Worm (Caenorhabditis elegans) whole organism, early embryonic: ENCODE results near the gene srd-31.

Experiments used
- B0310.2 ChIP-seq: sonication (generic microtip); optimal IDR thresholded peaks from 2 replicates; lab custom pipeline; 2016; ENCODE audit warnings: mild to moderate bottlenecking, missing genetic modification characterization, missing compliant biosample characterization
- F13C5.2 ChIP-seq: sonication (generic microtip); optimal IDR thresholded peaks from 2 replicates; lab custom pipeline; 2017; ENCODE audit warnings: mild to moderate bottlenecking, missing genetic modification characterization, inconsistent platforms, missing compliant biosample characterization
- aly-1 ChIP-seq: sonication (generic microtip); optimal IDR thresholded peaks from 2 replicates; lab custom pipeline; 2016; ENCODE audit warnings: missing genetic modification characterization, missing compliant biosample characterization
- ama-1 ChIP-seq: fragments of 150-350 bp; optimal IDR thresholded peaks from 2 replicates; lab custom pipeline; 2014
- ceh-13 ChIP-seq: fragments of 200-800 bp; sonication (Bioruptor generic); optimal IDR thresholded peaks from 2 replicates; lab custom pipeline; 2018; ENCODE audit warnings: mild to moderate bottlenecking, missing genetic modification characterization, missing compliant biosample characterization
- ceh-36 ChIP-seq: sonication (generic microtip); optimal IDR thresholded peaks from 2 replicates; lab custom pipeline; 2016; ENCODE audit warnings: missing genetic modification characterization, inconsistent platforms, missing compliant biosample characterization
- ets-7 ChIP-seq: sonication (generic microtip); optimal IDR thresholded peaks from 2 replicates; lab custom pipeline; 2016; ENCODE audit warnings: missing genotype, missing genetic modification characterization, missing compliant biosample characterization
- flt-1 ChIP-seq: fragments of 200-800 bp; sonication (Bioruptor generic); IDR thresholded peaks from 2 replicates; pipeline ENCODE4 v1.3.6; 2022; ENCODE audit warnings: missing genetic modification characterization, missing compliant biosample characterization
- hmbx-1 ChIP-seq: sonication (generic microtip); optimal IDR thresholded peaks from 2 replicates; lab custom pipeline; 2016; ENCODE audit warnings: mild to moderate bottlenecking, missing genetic modification characterization, missing compliant biosample characterization
- hmg-4 ChIP-seq: fragments of 200-800 bp; sonication (Bioruptor generic); optimal IDR thresholded peaks from 2 replicates; lab custom pipeline; 2018; ENCODE audit warnings: mild to moderate bottlenecking, missing genetic modification characterization, missing compliant biosample characterization
- hnd-1 ChIP-seq: sonication (generic microtip); optimal IDR thresholded peaks from 2 replicates; lab custom pipeline; 2016; ENCODE audit warnings: missing genetic modification characterization, missing compliant biosample characterization
- pes-1 ChIP-seq: fragments of 200-800 bp; sonication (Bioruptor generic); IDR thresholded peaks from 2 replicates; pipeline ENCODE4 v1.3.6; 2022; ENCODE audit warnings: missing genetic modification reagents, missing genetic modification characterization, missing compliant biosample characterization
- scrt-1 ChIP-seq: fragments of 200-800 bp; sonication (Bioruptor generic); IDR thresholded peaks from 2 replicates; pipeline ENCODE4 v1.3.6; 2022; ENCODE audit warnings: missing genetic modification characterization, missing compliant biosample characterization
- sea-1 ChIP-seq: fragments of 200-800 bp; sonication (Bioruptor generic); conservative IDR thresholded peaks from 2 replicates; pipeline ENCODE4 v1.3.6; 2022; ENCODE audit warnings: missing genetic modification characterization, missing compliant biosample characterization
- tbx-11 ChIP-seq: fragments of 200-800 bp; sonication (Bioruptor generic); IDR thresholded peaks from 2 replicates; pipeline ENCODE4 v1.3.6; 2022; ENCODE audit warnings: missing genetic modification characterization, missing compliant biosample characterization
- tbx-37 ChIP-seq: fragments of 200-800 bp; sonication (Bioruptor generic); conservative IDR thresholded peaks from 2 replicates; pipeline ENCODE4 v1.3.6; 2022; ENCODE audit warnings: missing genetic modification reagents, missing genetic modification characterization, missing compliant biosample characterization
- tra-4 ChIP-seq: sonication (generic microtip); optimal IDR thresholded peaks from 2 replicates; lab custom pipeline; 2017; ENCODE audit warnings: missing genetic modification characterization, missing compliant biosample characterization

Gene srd-31

ce11 chrV:7624652-7625051 lies 9.9 kb downstream of the srd-31 start, which contains the start of gene grsp-4:
Gene grsp-4 (plus strand): TSS chrV:7624952.
- TF ChIP-seq B0310.2 (tag; lab: Kevin White, UChicago) (no peak), F13C5.2 (tag; lab: Kevin White, UChicago) (no peak), pes-1 (no peak), sea-1 (GFP tag; lab: Robert Waterston, UW) (no peak), flt-1 (GFP tag; lab: Robert Waterston, UW) (no peak), aly-1 (tag; lab: Kevin White, UChicago) (no peak), scrt-1 (no peak), tbx-11 (GFP tag; lab: Robert Waterston, UW) (no peak), ceh-13 (GFP tag; lab: Kevin White, UChicago) (no peak), hmg-4 (no peak), ceh-36 (tag; lab: Kevin White, UChicago) (no peak), ets-7 (tag; lab: Kevin White, UChicago) (no peak), hnd-1 (tag; lab: Kevin White, UChicago) (no peak), tra-4 (tag; lab: Kevin White, UChicago) (no peak), hmbx-1 (tag; lab: Kevin White, UChicago) (no peak), ama-1 (lab: Kevin White, UChicago) (no peak), tbx-37 (GFP tag; lab: Robert Waterston, UW) (no peak)

ce11 chrV:7624152-7624551 lies 10.4 kb downstream of the srd-31 start, which contains the start of gene C50E3.13:
Gene C50E3.13 (minus strand): TSS chrV:7624252.
- TF ChIP-seq aly-1 (tag; lab: Kevin White, UChicago) = no peak
- TF ChIP-seq tbx-11 (GFP tag; lab: Robert Waterston, UW) = no peak
- TF ChIP-seq ceh-13 (GFP tag; lab: Kevin White, UChicago) = no peak
- no peak for TF ChIP-seq tbx-37 (GFP tag; lab: Robert Waterston, UW)
- no peak for TF ChIP-seq hmg-4
- TF ChIP-seq hnd-1 (tag; lab: Kevin White, UChicago) = no peak
- TF ChIP-seq ceh-36 (tag; lab: Kevin White, UChicago) = no peak

ce11 chrV:7622011-7622465 lies 12.5 kb downstream of the srd-31 start, which contains the start of gene C50E3.12:
Gene C50E3.12 (minus strand): TSS chrV:7622061.
- TF ChIP-seq tra-4 (tag; lab: Kevin White, UChicago) = no peak
- TF ChIP-seq tbx-11 (GFP tag; lab: Robert Waterston, UW) = no peak
- TF ChIP-seq ceh-13 (GFP tag; lab: Kevin White, UChicago) = no peak
- no peak for TF ChIP-seq ceh-36 (tag; lab: Kevin White, UChicago)
- no peak for TF ChIP-seq B0310.2 (tag; lab: Kevin White, UChicago)

- no peak for TF ChIP-seq hmbx-1 (tag; lab: Kevin White, UChicago)
- no peak for TF ChIP-seq aly-1 (tag; lab: Kevin White, UChicago)
- TF ChIP-seq sea-1 (GFP tag; lab: Robert Waterston, UW) = no peak
- no peak for TF ChIP-seq ceh-13 (GFP tag; lab: Kevin White, UChicago)
- no peak for TF ChIP-seq ets-7 (tag; lab: Kevin White, UChicago)
- TF ChIP-seq pes-1 = no peak
- no peak for TF ChIP-seq scrt-1
- no peak for TF ChIP-seq ceh-36 (tag; lab: Kevin White, UChicago)
Observed at ce11 chrV:7618114-7618513, 16.4 kb downstream of the srd-31 start, which contains the start of gene C50E3.15. Gene C50E3.15 (plus strand): TSS chrV:7618414.

- TF ChIP-seq pes-1 = no peak
- TF ChIP-seq hnd-1 (tag; lab: Kevin White, UChicago) = no peak
- TF ChIP-seq scrt-1 = no peak
- no peak for TF ChIP-seq aly-1 (tag; lab: Kevin White, UChicago)
- no peak for TF ChIP-seq ceh-36 (tag; lab: Kevin White, UChicago)
Observed at ce11 chrV:7612044-7612443, 22.5 kb downstream of the srd-31 start, which contains the start of gene clec-215. Gene clec-215 (plus strand): TSS chrV:7612344.

ce11 chrV:7609698-7610420 lies 24.7 kb downstream of the srd-31 start, which contains the start of the genes folt-3 and clec-214:
Gene folt-3 (minus strand): TSS chrV:7609748.
Gene clec-214 (plus strand): TSS chrV:7610370.
- no peak for TF ChIP-seq tbx-11 (GFP tag; lab: Robert Waterston, UW)
- no peak for TF ChIP-seq ceh-36 (tag; lab: Kevin White, UChicago)
- no peak for TF ChIP-seq pes-1
- no peak for TF ChIP-seq tra-4 (tag; lab: Kevin White, UChicago)
- TF ChIP-seq hmbx-1 (tag; lab: Kevin White, UChicago) = no peak
- TF ChIP-seq scrt-1 = no peak
- TF ChIP-seq ceh-13 (GFP tag; lab: Kevin White, UChicago) = no peak
- no peak for TF ChIP-seq B0310.2 (tag; lab: Kevin White, UChicago)
- no peak for TF ChIP-seq sea-1 (GFP tag; lab: Robert Waterston, UW)
- TF ChIP-seq tbx-37 (GFP tag; lab: Robert Waterston, UW) = no peak
- TF ChIP-seq ama-1 (lab: Kevin White, UChicago) = no peak
- TF ChIP-seq aly-1 (tag; lab: Kevin White, UChicago) = no peak
- TF ChIP-seq hmg-4 = no peak
- no peak for TF ChIP-seq hnd-1 (tag; lab: Kevin White, UChicago)
- no peak for TF ChIP-seq F13C5.2 (tag; lab: Kevin White, UChicago)
- TF ChIP-seq flt-1 (GFP tag; lab: Robert Waterston, UW) = no peak
- no peak for TF ChIP-seq ets-7 (tag; lab: Kevin White, UChicago)

- TF ChIP-seq hmbx-1 (tag; lab: Kevin White, UChicago) = no peak
- no peak for TF ChIP-seq tbx-11 (GFP tag; lab: Robert Waterston, UW)
- TF ChIP-seq pes-1 = no peak
- TF ChIP-seq scrt-1 = no peak
- no peak for TF ChIP-seq F13C5.2 (tag; lab: Kevin White, UChicago)
- no peak for TF ChIP-seq ceh-36 (tag; lab: Kevin White, UChicago)
- TF ChIP-seq sea-1 (GFP tag; lab: Robert Waterston, UW) = no peak
- TF ChIP-seq ama-1 (lab: Kevin White, UChicago) = no peak
- TF ChIP-seq flt-1 (GFP tag; lab: Robert Waterston, UW) = no peak
- no peak for TF ChIP-seq hmg-4
- TF ChIP-seq tra-4 (tag; lab: Kevin White, UChicago) = no peak
- TF ChIP-seq ets-7 (tag; lab: Kevin White, UChicago) = no peak
- TF ChIP-seq ceh-13 (GFP tag; lab: Kevin White, UChicago) = no peak
- no peak for TF ChIP-seq B0310.2 (tag; lab: Kevin White, UChicago)
- no peak for TF ChIP-seq aly-1 (tag; lab: Kevin White, UChicago)
- TF ChIP-seq tbx-37 (GFP tag; lab: Robert Waterston, UW) = no peak
- no peak for TF ChIP-seq hnd-1 (tag; lab: Kevin White, UChicago)
Observed at ce11 chrV:7604858-7605257, 29.7 kb downstream of the srd-31 start, which contains the start of gene clec-213. Gene clec-213 (plus strand): TSS chrV:7605158.
